Worm (Caenorhabditis elegans): ENCODE data around the gene C04B4.6.
"Not testable (repeated sequence)": the region's sequence is repeated elsewhere in the genome, so short reads cannot be mapped to it uniquely, and the experiment has no call there.

The C04B4.6 gene

ce11 chrX:12275577-12275976, at the start of gene C04B4.6:
Gene C04B4.6 (minus strand): TSS chrX:12275677.
- TF ChIP-seq F13C5.2 (tag; optimal IDR thresholded peaks at IDR 0.05) (no peak), ama-1 (optimal IDR thresholded peaks at IDR 0.05) (no peak), hmg-4 (GFP tag; optimal IDR thresholded peaks at IDR 0.05) (no peak)

- TF ChIP-seq tra-4 (tag; optimal IDR thresholded peaks at IDR 0.05): no peak
- no peak for TF ChIP-seq tbx-11 (GFP tag; IDR thresholded peaks at IDR 0.05)
- no peak for TF ChIP-seq F13C5.2 (tag; optimal IDR thresholded peaks at IDR 0.05)
- no peak for TF ChIP-seq ets-7 (tag; optimal IDR thresholded peaks at IDR 0.05)
- TF ChIP-seq hmg-4 (GFP tag; optimal IDR thresholded peaks at IDR 0.05): no peak
- TF ChIP-seq sea-1 (GFP tag; conservative IDR thresholded peaks at IDR 0.05): no peak
- TF ChIP-seq scrt-1 (GFP tag; IDR thresholded peaks at IDR 0.05): no peak
Observed at ce11 chrX:12323439-12323838, 48.0 kb upstream of the C04B4.6 start, which contains the start of gene srd-40. Gene srd-40 (plus strand): TSS chrX:12323739.

ce11 chrX:12321357-12321756, 45.9 kb upstream of the C04B4.6 start, which contains the start of gene F17A2.13:
Gene F17A2.13 (plus strand): TSS chrX:12321657.
- no peak for TF ChIP-seq ceh-36 (tag; optimal IDR thresholded peaks at IDR 0.05)
- no peak for TF ChIP-seq ets-7 (tag; optimal IDR thresholded peaks at IDR 0.05)
- no peak for TF ChIP-seq pes-1 (GFP tag; IDR thresholded peaks at IDR 0.05)
- TF ChIP-seq scrt-1 (GFP tag; IDR thresholded peaks at IDR 0.05): no peak
- TF ChIP-seq ama-1 (optimal IDR thresholded peaks at IDR 0.05): no peak
- TF ChIP-seq hmbx-1 (tag; optimal IDR thresholded peaks at IDR 0.05): no peak
- TF ChIP-seq aly-1 (tag; optimal IDR thresholded peaks at IDR 0.05): no peak
- no peak for TF ChIP-seq tbx-37 (GFP tag; conservative IDR thresholded peaks at IDR 0.05)
- no peak for TF ChIP-seq flt-1 (GFP tag; IDR thresholded peaks at IDR 0.05)
- TF ChIP-seq sea-1 (GFP tag; conservative IDR thresholded peaks at IDR 0.05): no peak
- no peak for TF ChIP-seq B0310.2 (tag; optimal IDR thresholded peaks at IDR 0.05)
- TF ChIP-seq tra-4 (tag; optimal IDR thresholded peaks at IDR 0.05): no peak
- no peak for TF ChIP-seq hnd-1 (tag; optimal IDR thresholded peaks at IDR 0.05)
- TF ChIP-seq hmg-4 (GFP tag; optimal IDR thresholded peaks at IDR 0.05): no peak
- TF ChIP-seq tbx-11 (GFP tag; IDR thresholded peaks at IDR 0.05): no peak
- no peak for TF ChIP-seq ceh-13 (GFP tag; optimal IDR thresholded peaks at IDR 0.05)

- TF ChIP-seq scrt-1 (GFP tag; IDR thresholded peaks at IDR 0.05) (no peak), ama-1 (optimal IDR thresholded peaks at IDR 0.05) (no peak), flt-1 (GFP tag; IDR thresholded peaks at IDR 0.05) (no peak), tbx-11 (GFP tag; IDR thresholded peaks at IDR 0.05) (no peak), ets-7 (tag; optimal IDR thresholded peaks at IDR 0.05) (no peak), hnd-1 (tag; optimal IDR thresholded peaks at IDR 0.05) (no peak), ceh-36 (tag; optimal IDR thresholded peaks at IDR 0.05) (no peak)
Observed at ce11 chrX:12320737-12321136, 45.3 kb upstream of the C04B4.6 start, which contains the start of gene ceh-40. Gene ceh-40 (minus strand): TSS chrX:12320777.

ce11 chrX:12317560-12317959, 42.1 kb upstream of the C04B4.6 start:
- TF ChIP-seq tbx-37 (GFP tag; conservative IDR thresholded peaks at IDR 0.05) (no peak), hnd-1 (tag; optimal IDR thresholded peaks at IDR 0.05) (no peak), flt-1 (GFP tag; IDR thresholded peaks at IDR 0.05) (no peak), pes-1 (GFP tag; IDR thresholded peaks at IDR 0.05) (no peak), scrt-1 (GFP tag; IDR thresholded peaks at IDR 0.05) (no peak), tra-4 (tag; optimal IDR thresholded peaks at IDR 0.05) (no peak), ceh-36 (tag; optimal IDR thresholded peaks at IDR 0.05) (no peak), ceh-13 (GFP tag; optimal IDR thresholded peaks at IDR 0.05) (no peak), tbx-11 (GFP tag; IDR thresholded peaks at IDR 0.05) (no peak), hmg-4 (GFP tag; optimal IDR thresholded peaks at IDR 0.05) (no peak), hmbx-1 (tag; optimal IDR thresholded peaks at IDR 0.05) (no peak)

ce11 chrX:12315268-12315667, 39.8 kb upstream of the C04B4.6 start, which contains the start of gene xtr-2:
Gene xtr-2 (plus strand): TSS chrX:12315568.
- no peak for TF ChIP-seq ceh-13 (GFP tag; optimal IDR thresholded peaks at IDR 0.05)

ce11 chrX:12314395-12314794, 38.9 kb upstream of the C04B4.6 start:
- no peak for TF ChIP-seq ama-1 (optimal IDR thresholded peaks at IDR 0.05)

- TF ChIP-seq hnd-1 (tag; optimal IDR thresholded peaks at IDR 0.05) (no peak), F13C5.2 (tag; optimal IDR thresholded peaks at IDR 0.05) (no peak), hmbx-1 (tag; optimal IDR thresholded peaks at IDR 0.05) (no peak), B0310.2 (tag; optimal IDR thresholded peaks at IDR 0.05) (no peak), flt-1 (GFP tag; IDR thresholded peaks at IDR 0.05) (no peak), pes-1 (GFP tag; IDR thresholded peaks at IDR 0.05) (no peak), tbx-11 (GFP tag; IDR thresholded peaks at IDR 0.05) (no peak), tra-4 (tag; optimal IDR thresholded peaks at IDR 0.05) (no peak), sea-1 (GFP tag; conservative IDR thresholded peaks at IDR 0.05) (no peak), scrt-1 (GFP tag; IDR thresholded peaks at IDR 0.05) (no peak), ceh-36 (tag; optimal IDR thresholded peaks at IDR 0.05) (no peak), hmg-4 (GFP tag; optimal IDR thresholded peaks at IDR 0.05) (no peak), ets-7 (tag; optimal IDR thresholded peaks at IDR 0.05) (no peak), aly-1 (tag; optimal IDR thresholded peaks at IDR 0.05) (no peak), tbx-37 (GFP tag; conservative IDR thresholded peaks at IDR 0.05) (no peak)
Observed at ce11 chrX:12313779-12314178, 38.3 kb upstream of the C04B4.6 start.

- TF ChIP-seq hmg-4 (GFP tag; optimal IDR thresholded peaks at IDR 0.05); tra-4 (tag; optimal IDR thresholded peaks at IDR 0.05); ama-1 (optimal IDR thresholded peaks at IDR 0.05): not testable (repeated sequence)
Observed at ce11 chrX:12308045-12308499, 32.6 kb upstream of the C04B4.6 start, which contains the start of gene F17A2.16. Gene F17A2.16 (plus strand): TSS chrX:12308449.
